Worm (Caenorhabditis elegans): ENCODE measurements around the gene zipt-13.

Gene zipt-13

ce11 chrX:10204313-10205063 is 32.3 kb downstream of the zipt-13 start:
- TF ChIP-seq hmg-1.1 (GFP tag; IDR thresholded peaks at IDR 0.05) (0 out of 2 replicates have a peak, but pooled peaks have one; percentile 13), egl-27 (tag; optimal IDR thresholded peaks at IDR 0.05) (no peak), ceh-20 (GFP tag; IDR thresholded peaks at IDR 0.05) (no peak), Y48G9A.11 (GFP tag; IDR thresholded peaks at IDR 0.05) (no peak)

ce11 chrX:10203501-10203900 is 33.2 kb downstream of the zipt-13 start:
- TF ChIP-seq madf-5 (GFP tag; IDR thresholded peaks at IDR 0.05) (no peak), dmd-6 (GFP tag; IDR thresholded peaks at IDR 0.05) (no peak), lin-29 (GFP tag; IDR thresholded peaks at IDR 0.05) (no peak), ceh-20 (GFP tag; IDR thresholded peaks at IDR 0.05) (no peak), mdl-1 (tag; optimal IDR thresholded peaks at IDR 0.05) (no peak), snpc-1.2 (GFP tag; IDR thresholded peaks at IDR 0.05) (no peak), unc-39 (tag; optimal IDR thresholded peaks at IDR 0.05) (no peak), daf-19 (GFP tag; conservative IDR thresholded peaks at IDR 0.05) (no peak), nhr-10 (tag; optimal IDR thresholded peaks at IDR 0.05) (no peak), tra-1 (GFP tag; IDR thresholded peaks at IDR 0.05) (no peak), nhr-76 (tag; optimal IDR thresholded peaks at IDR 0.05) (no peak), D1046.2 (GFP tag; IDR thresholded peaks at IDR 0.05) (no peak), ztf-11 (tag; optimal IDR thresholded peaks at IDR 0.05) (no peak), mxl-2 (GFP tag; conservative IDR thresholded peaks at IDR 0.05) (no peak), ceh-82 (tag; optimal IDR thresholded peaks at IDR 0.05) (no peak), egl-43 (GFP tag; IDR thresholded peaks at IDR 0.05) (no peak), nhr-42 (GFP tag; IDR thresholded peaks at IDR 0.05) (no peak), lin-1 (GFP tag; IDR thresholded peaks at IDR 0.05) (no peak)

- TF ChIP-seq unc-62 (GFP tag; optimal IDR thresholded peaks at IDR 0.05 in 1 of 2) (peak in 1 of 2 experiments; percentile 64), unc-62 (tag; optimal IDR thresholded peaks at IDR 0.05) (no peak), mes-2 (tag; optimal IDR thresholded peaks at IDR 0.05; ENCODE audit: poor library complexity, severe bottlenecking) (no peak)
These were observed 37.5 kb downstream of the zipt-13 start for ce11 chrX:10199202-10199601.

ce11 chrX:10197204-10197756 is 39.5 kb downstream of the zipt-13 start, which contains the start of gene nucb-1:
Gene nucb-1, plus strand, starts transcription at chrX:10197706.
- TF ChIP-seq nhr-77 (tag; optimal IDR thresholded peaks at IDR 0.05) (peak; percentile 69), aha-1 (tag) (peak; percentile 59), hmg-1.1 (GFP tag; IDR thresholded peaks at IDR 0.05) (peak; percentile 62), snpc-4 (tag; optimal IDR thresholded peaks at IDR 0.05) (no peak), rbr-2 (tag; optimal IDR thresholded peaks at IDR 0.05) (peak; percentile 65), egl-27 (tag; optimal IDR thresholded peaks at IDR 0.05) (no peak), mes-2 (tag; optimal IDR thresholded peaks at IDR 0.05; ENCODE audit: poor library complexity, severe bottlenecking) (peak; percentile 81), dpl-1 (GFP tag; optimal IDR thresholded peaks at IDR 0.05) (peak; percentile 41), hif-1 (tag; optimal IDR thresholded peaks at IDR 0.05) (peak in 1 of 2 experiments; percentile 37), unc-62 (GFP tag; optimal IDR thresholded peaks at IDR 0.05 in 1 of 2) (peak in 1 of 2 experiments; percentile 88), unc-62 (tag; optimal IDR thresholded peaks at IDR 0.05) (no peak), saeg-2 (GFP tag; IDR thresholded peaks at IDR 0.05) (no peak), daf-16 (GFP tag; optimal IDR thresholded peaks at IDR 0.05) (no peak), daf-16 (tag; optimal IDR thresholded peaks at IDR 0.05) (peak; percentile 50), hlh-30 (tag; optimal IDR thresholded peaks at IDR 0.05; ENCODE audit: insufficient read depth) (peak; percentile 78), T26A8.4 (GFP tag; IDR thresholded peaks at IDR 0.05) (peak; percentile 39; the same call in 1 of the 2 replicates), ZK337.2 (GFP tag; IDR thresholded peaks at IDR 0.05) (no peak), jun-1 (tag; optimal IDR thresholded peaks at IDR 0.05) (no peak), pha-4 (GFP tag; IDR thresholded peaks at IDR 0.05) (no peak), pha-4 (tag; optimal IDR thresholded peaks at IDR 0.05) (peak; percentile 66), nhr-28 (tag; optimal IDR thresholded peaks at IDR 0.05) (peak; percentile 78), nhr-11 (tag; optimal IDR thresholded peaks at IDR 0.05) (peak; percentile 72), nhr-42 (GFP tag; IDR thresholded peaks at IDR 0.05) (no peak), F44E2.7 (GFP tag; IDR thresholded peaks at IDR 0.05) (no peak), hlh-11 (tag; optimal IDR thresholded peaks at IDR 0.05) (peak; percentile 72), R02D3.7 (tag; optimal IDR thresholded peaks at IDR 0.05) (peak; percentile 59), mep-1 (tag; optimal IDR thresholded peaks at IDR 0.05) (peak; percentile 90), aly-2 (tag; optimal IDR thresholded peaks at IDR 0.05) (no peak)

All from whole organism, L4 larva.